Worm (Caenorhabditis elegans) whole organism, L3 larva: Measurements from ENCODE around the gene Y41C4A.9.

Experiments used
- R02D3.7 ChIP-seq: fragments of 150-350 bp; optimal IDR thresholded peaks from 2 replicates; lab custom pipeline; 2014; ENCODE audit warnings: missing biosample characterization, missing genetic modification characterization
- ZK546.5 ChIP-seq: sonication (generic microtip); optimal IDR thresholded peaks from 2 replicates; lab custom pipeline; 2017; ENCODE audit warnings: missing biosample characterization, missing genetic modification characterization
- elt-1 ChIP-seq: fragments of 150-350 bp; optimal IDR thresholded peaks from 2 replicates; lab custom pipeline; 2014; ENCODE audit warnings: missing biosample characterization, missing genetic modification characterization
- jun-1 ChIP-seq: fragments of 150-350 bp; optimal IDR thresholded peaks from 2 replicates; lab custom pipeline; 2014; ENCODE audit warnings: missing biosample characterization, missing genetic modification reagents, missing genetic modification characterization
- mdl-1 ChIP-seq: fragments of 150-350 bp; optimal IDR thresholded peaks from 2 replicates; lab custom pipeline; 2014; ENCODE audit warnings: missing biosample characterization, missing genetic modification characterization
- nhr-12 ChIP-seq: fragments of 150-350 bp; optimal IDR thresholded peaks from 2 replicates; lab custom pipeline; 2014; ENCODE audit warnings: missing biosample characterization, missing genetic modification characterization
- nhr-237 ChIP-seq: fragments of 150-350 bp; optimal IDR thresholded peaks from 2 replicates; lab custom pipeline; 2014; ENCODE audit warnings: missing biosample characterization, missing genetic modification characterization
- unc-62 ChIP-seq: fragments of 150-350 bp; sonication (generic microtip); optimal IDR thresholded peaks from 4 replicates; lab custom pipeline; 2014; ENCODE audit warnings: missing biosample characterization, missing genetic modification reagents, missing genetic modification characterization

ce11 chrIII:11703006-11703775, 15.3 kb downstream of the Y41C4A.9 start:
- TF ChIP-seq nhr-12 (tag; lab: Kevin White, UChicago) (no peak), unc-62 (GFP tag; lab: Kevin White, UChicago) (no peak), ZK546.5 (tag; lab: Kevin White, UChicago) (no peak), nhr-237 (no peak), R02D3.7 (tag; lab: Kevin White, UChicago) (no peak), elt-1 (tag; lab: Kevin White, UChicago) (no peak), jun-1 (tag; lab: Kevin White, UChicago) (no peak), mdl-1 (tag; lab: Kevin White, UChicago) (no peak)
